Fruit fly (Drosophila melanogaster): ENCODE data around the gene ana1.

The ana1 gene

DNA sequence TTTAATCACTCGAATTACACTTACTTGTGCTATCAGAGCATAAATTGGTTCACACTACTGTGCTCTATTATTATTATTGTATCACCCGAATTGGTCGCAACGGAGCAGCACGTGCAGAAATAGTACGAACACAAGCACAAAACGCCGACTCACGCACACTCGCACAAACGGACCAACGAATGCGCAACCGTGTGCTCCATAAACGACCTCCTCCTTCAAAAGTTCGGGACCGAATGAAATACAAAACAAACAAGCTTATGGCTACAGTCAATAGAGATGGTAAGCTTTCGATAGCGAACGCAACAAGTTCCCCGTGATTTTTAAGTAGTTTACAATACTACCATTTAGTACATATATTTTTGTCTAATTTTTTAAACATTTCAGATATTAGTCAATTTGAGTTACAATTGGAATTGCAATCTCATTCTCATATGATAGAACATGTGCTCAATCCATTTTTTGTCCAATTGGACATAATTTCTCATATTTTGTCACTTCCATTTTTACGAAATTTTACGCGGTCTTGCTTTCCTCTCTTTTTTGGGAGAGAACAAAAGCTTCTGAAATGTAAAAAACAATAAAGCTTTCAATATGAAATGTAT lies 13.4 kb downstream of the ana1 start, which contains the start of gene Cftr (continued):
- TF ChIP-seq Eip93F (GFP tag; optimal IDR thresholded peaks at IDR 0.05) (peak; percentile 40), CG10669 (GFP tag; optimal IDR thresholded peaks at IDR 0.05) (peak; percentile 21), Eip75B (GFP tag; optimal IDR thresholded peaks at IDR 0.05) (peak; percentile 60), CG10631 (GFP tag; optimal IDR thresholded peaks at IDR 0.05) (no peak), Hr4 (GFP tag; optimal IDR thresholded peaks at IDR 0.05) (peak; percentile 2), CG8119 (GFP tag; IDR thresholded peaks at IDR 0.05) (no peak), CG1621 (tag; optimal IDR thresholded peaks at IDR 0.05) (peak; percentile 32), topi (GFP tag; optimal IDR thresholded peaks at IDR 0.05) (peak; percentile 62), lz (GFP tag; optimal IDR thresholded peaks at IDR 0.05) (peak; percentile 60)

DNA sequence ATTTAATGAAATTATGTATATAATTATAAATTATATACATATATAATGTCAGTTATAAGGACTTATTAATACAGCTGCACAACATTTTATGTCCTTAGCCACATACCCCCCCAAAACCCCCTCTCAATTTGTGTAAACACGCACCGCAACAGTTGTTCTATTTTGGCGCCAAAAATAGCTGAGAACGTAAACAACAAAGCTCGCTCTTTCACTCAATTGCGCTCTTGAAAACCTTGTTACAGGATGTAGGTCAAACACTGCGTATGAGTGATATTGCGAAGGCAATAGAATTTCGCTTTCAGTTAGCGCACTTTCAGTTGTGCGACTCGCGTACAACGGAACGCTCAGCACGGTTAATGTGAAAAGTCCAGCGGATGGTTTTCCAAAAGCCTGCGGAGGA lies 14.0 kb downstream of the ana1 start, which contains the start of gene Esyt2:
Esyt2 (plus strand) TSS at position 332 of the 400 bp plus-strand sequence.
- TF ChIP-seq Eip93F (GFP tag; optimal IDR thresholded peaks at IDR 0.05) (no peak), dsx (GFP tag; optimal IDR thresholded peaks at IDR 0.05; ENCODE audit: poor library complexity, severe bottlenecking) (no peak), CG1621 (tag; optimal IDR thresholded peaks at IDR 0.05) (no peak), CG3032 (tag; optimal IDR thresholded peaks at IDR 0.05) (no peak), ss (GFP tag; optimal IDR thresholded peaks at IDR 0.05) (no peak), vri (GFP tag; optimal IDR thresholded peaks at IDR 0.05) (no peak), Sox102F (GFP tag; optimal IDR thresholded peaks at IDR 0.05) (no peak), CG11294 (GFP tag; IDR thresholded peaks at IDR 0.05) (peak; percentile 43; the same call in 1 of the 2 replicates), OdsH (GFP tag; optimal IDR thresholded peaks at IDR 0.05) (peak; percentile 22), Hr4 (GFP tag; optimal IDR thresholded peaks at IDR 0.05) (no peak), pdm3 (GFP tag; optimal IDR thresholded peaks at IDR 0.05) (no peak), Hr38 (GFP tag; optimal IDR thresholded peaks at IDR 0.05) (no peak), CG6163 (GFP tag; IDR thresholded peaks at IDR 0.05) (0 out of 3 replicates have a peak, but pooled peaks have one; percentile 34), CG15336 (GFP tag; IDR thresholded peaks at IDR 0.05) (peak; percentile 65), CG6276 (GFP tag; optimal IDR thresholded peaks at IDR 0.05) (peak; percentile 41), achi (GFP tag; optimal IDR thresholded peaks at IDR 0.05) (no peak), CG32006 (GFP tag; optimal IDR thresholded peaks at IDR 0.05) (peak; percentile 14), net (GFP tag; optimal IDR thresholded peaks at IDR 0.05) (no peak), CG3919 (GFP tag; optimal IDR thresholded peaks at IDR 0.05) (no peak), eg (GFP tag; IDR thresholded peaks at IDR 0.05) (peak; percentile 75), Gug (GFP tag; IDR thresholded peaks at IDR 0.05) (0 out of 2 replicates have a peak, but pooled peaks have one; percentile 49), CG10669 (GFP tag; optimal IDR thresholded peaks at IDR 0.05) (no peak), Ets21C (GFP tag; optimal IDR thresholded peaks at IDR 0.05) (no peak)

DNA sequence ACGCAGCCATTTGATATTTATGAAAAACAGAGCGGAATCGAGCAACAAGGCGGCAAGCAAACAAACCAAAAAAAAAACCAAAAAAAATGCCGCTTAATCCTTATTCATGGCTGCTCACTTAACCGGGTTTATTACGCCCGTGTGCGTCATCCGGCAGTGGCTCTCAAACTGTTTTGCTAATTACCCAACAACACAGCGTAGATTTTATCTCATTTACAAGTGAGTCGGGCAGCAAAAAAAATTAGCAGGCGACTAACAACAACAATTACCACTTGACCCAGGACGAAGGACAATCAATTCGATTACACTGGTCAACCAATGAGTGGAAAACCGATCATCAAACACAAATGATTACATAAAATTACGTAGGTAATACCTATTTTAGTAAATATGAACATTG lies 17.8 kb downstream of the ana1 start:
- TF ChIP-seq CG10669 (GFP tag; optimal IDR thresholded peaks at IDR 0.05) (no peak), Smox (GFP tag; optimal IDR thresholded peaks at IDR 0.05) (no peak), pdm3 (GFP tag; optimal IDR thresholded peaks at IDR 0.05) (no peak), cyc (GFP tag; optimal IDR thresholded peaks at IDR 0.05) (no peak), Met (GFP tag; optimal IDR thresholded peaks at IDR 0.05) (no peak), fd85E (GFP tag; optimal IDR thresholded peaks at IDR 0.05) (no peak), Sox15 (GFP tag; optimal IDR thresholded peaks at IDR 0.05) (no peak), CG6276 (GFP tag; optimal IDR thresholded peaks at IDR 0.05) (no peak), CG4318 (GFP tag; optimal IDR thresholded peaks at IDR 0.05) (no peak)

DNA sequence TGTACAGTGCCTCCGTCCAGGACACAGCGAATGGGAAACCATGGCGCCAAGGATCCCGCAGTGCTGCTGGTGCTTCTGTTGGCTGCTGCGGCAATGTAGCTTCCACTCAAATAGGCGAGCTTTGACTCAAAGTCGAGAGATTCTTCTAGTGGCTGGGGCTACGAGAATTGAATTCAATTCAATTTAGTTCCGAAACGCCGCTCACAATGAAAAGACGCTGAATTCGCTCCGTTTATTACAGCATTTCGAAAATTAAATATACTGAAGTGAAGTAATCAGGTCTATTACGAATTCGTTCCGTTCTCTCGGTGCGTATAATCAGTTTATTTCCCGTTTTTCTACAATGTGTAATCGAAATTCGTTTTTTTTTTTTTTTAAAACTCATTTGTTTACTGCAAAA lies 18.5 kb downstream of the ana1 start:
- TF ChIP-seq vri (GFP tag; optimal IDR thresholded peaks at IDR 0.05) (peak; percentile 48), ss (GFP tag; optimal IDR thresholded peaks at IDR 0.05) (peak in 1 of 2 experiments; percentile 17), Eip78C (GFP tag) (peak; percentile 1), Sox14 (GFP tag; optimal IDR thresholded peaks at IDR 0.05) (no peak), CG3919 (GFP tag; optimal IDR thresholded peaks at IDR 0.05) (no peak)
